Fruit fly (Drosophila melanogaster) S2 (cell line): Measurements from ENCODE around the gene CG8159.

Experiments used
- CG8478 ChIP-seq: fragments of >200 bp; optimal IDR thresholded peaks from 2 replicates; lab custom pipeline; 2018
- CTCF ChIP-seq, 2 experiments: fragments of >200 bp; optimal IDR thresholded peaks; 2 replicates each; lab custom pipeline; 2018

- no peak for TF ChIP-seq CG8478
- no peak for TF ChIP-seq CTCF (optimal IDR thresholded peaks at IDR 0.05; lab: Kevin White, UChicago)
Observed at dm6 chr3R:8748776-8749126, 22.1 kb downstream of the CG8159 start.
